Worm (Caenorhabditis elegans): Measurements from ENCODE around the gene F01G10.5.

DNA sequence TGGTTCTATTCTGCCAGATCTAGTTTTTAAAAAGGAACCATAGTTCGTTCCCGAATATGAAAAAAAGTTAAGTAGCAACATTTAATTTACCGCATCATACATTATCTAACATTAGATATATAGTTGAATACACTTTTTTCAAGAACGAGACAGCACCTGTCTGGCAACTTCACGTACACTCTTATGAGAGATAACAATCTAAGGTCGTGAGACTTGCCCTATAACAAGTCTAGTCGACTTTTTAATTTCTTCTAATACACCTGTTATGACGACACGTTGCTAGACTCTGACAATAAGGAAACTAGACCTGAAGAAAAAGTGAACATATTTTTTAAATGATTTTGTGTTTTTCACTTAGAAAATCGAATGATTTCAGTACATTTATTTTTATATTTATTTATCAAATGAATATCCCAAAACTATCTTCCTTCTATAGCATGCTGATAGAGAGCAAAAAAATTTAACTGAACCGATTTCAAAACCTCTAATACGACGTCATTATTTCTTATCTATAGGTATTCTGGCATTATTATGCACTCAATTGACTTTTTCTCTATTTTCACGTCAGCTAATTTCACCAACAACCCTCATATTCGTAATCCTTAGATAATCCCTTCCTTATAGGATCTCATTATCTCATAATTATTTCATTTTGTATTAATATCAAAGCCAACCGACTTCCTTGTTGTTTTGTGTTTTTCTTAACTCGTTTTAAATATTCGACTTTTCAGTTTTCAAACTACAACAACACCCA is 22.2 kb upstream of the F01G10.5 start:
- no peak for TF ChIP-seq ets-7 (tag; optimal IDR thresholded peaks at IDR 0.05)
- TF ChIP-seq scrt-1 (GFP tag; IDR thresholded peaks at IDR 0.05) = no peak
- no peak for TF ChIP-seq aly-1 (tag; optimal IDR thresholded peaks at IDR 0.05)
- TF ChIP-seq ama-1 (optimal IDR thresholded peaks at IDR 0.05) = no peak
- no peak for TF ChIP-seq hmbx-1 (tag; optimal IDR thresholded peaks at IDR 0.05)

All from whole organism, early embryonic.